Worm (Caenorhabditis elegans) whole organism, L2 larva: ENCODE measurements around the gene htp-2.

ENCODE experiments used
- F13H6.1 ChIP-seq: sonication (generic microtip); optimal IDR thresholded peaks from 2 replicates; lab custom pipeline; 2016; ENCODE audit warnings: missing genetic modification characterization, missing compliant biosample characterization
- Y55F3AM.14 ChIP-seq: fragments of 200-800 bp; sonication (Bioruptor generic); optimal IDR thresholded peaks from 2 replicates; lab custom pipeline; 2018; ENCODE audit warnings: mild to moderate bottlenecking, missing genetic modification characterization, missing compliant biosample characterization
- ZK546.5 ChIP-seq: sonication (generic microtip); optimal IDR thresholded peaks from 2 replicates; lab custom pipeline; 2017; ENCODE audit warnings: missing biosample characterization, missing genetic modification characterization
- aly-2 ChIP-seq: fragments of 150-350 bp; optimal IDR thresholded peaks from 2 replicates; lab custom pipeline; 2014; ENCODE audit warnings: missing biosample characterization, missing genetic modification characterization
- blmp-1 ChIP-seq: sonication (generic microtip); optimal IDR thresholded peaks from 2 replicates; lab custom pipeline; 2017; ENCODE audit warnings: missing genetic modification characterization, mild to moderate bottlenecking, missing compliant biosample characterization, antibody characterized with exemption, moderate library complexity; ENCODE audit not compliant: insufficient read depth
- crh-2 ChIP-seq: sonication (generic microtip); optimal IDR thresholded peaks from 2 replicates; lab custom pipeline; 2017; ENCODE audit warnings: missing biosample characterization, missing genetic modification characterization
- egl-27 ChIP-seq: sonication (generic microtip); optimal IDR thresholded peaks from 3 replicates; lab custom pipeline; 2017; ENCODE audit warnings: missing biosample characterization, missing genetic modification reagents, missing genetic modification characterization
- elt-3 ChIP-seq: sonication (generic microtip); optimal IDR thresholded peaks from 2 replicates; lab custom pipeline; 2017; ENCODE audit warnings: missing biosample characterization, missing genetic modification characterization
- fos-1 ChIP-seq: fragments of 150-350 bp; optimal IDR thresholded peaks from 2 replicates; lab custom pipeline; 2014; ENCODE audit warnings: missing biosample characterization, missing genetic modification characterization
- gmeb-1 ChIP-seq: fragments of 150-350 bp; optimal IDR thresholded peaks from 2 replicates; lab custom pipeline; 2014; ENCODE audit warnings: missing biosample characterization, missing genetic modification characterization
- lin-11 ChIP-seq: fragments of 150-350 bp; sonication (generic microtip); optimal IDR thresholded peaks from 2 replicates; lab custom pipeline; 2014; ENCODE audit warnings: missing biosample characterization, missing genetic modification characterization, inconsistent platforms, mixed read lengths
- lin-13 ChIP-seq: fragments of 150-350 bp; optimal IDR thresholded peaks from 2 replicates; lab custom pipeline; 2014; ENCODE audit warnings: missing biosample characterization, missing genetic modification reagents, missing genetic modification characterization
- lin-39 ChIP-seq: fragments of 150-350 bp; optimal IDR thresholded peaks from 2 replicates; lab custom pipeline; 2014; ENCODE audit warnings: missing biosample characterization, missing genetic modification reagents, missing genetic modification characterization
- lsy-2 ChIP-seq, 2 experiments: fragments of 150-350 bp in 1 of 2; sonication (generic microtip) in 1 of 2; optimal IDR thresholded peaks; 2 replicates each; lab custom pipeline; 2014 to 2017; ENCODE audit warnings: missing biosample characterization in 2 of 2, missing genetic modification characterization in 2 of 2
- mbf-1 ChIP-seq: sonication (generic microtip); optimal IDR thresholded peaks from 2 replicates; lab custom pipeline; 2017; ENCODE audit warnings: missing biosample characterization, missing genetic modification characterization
- nhr-11 ChIP-seq: fragments of 150-350 bp; optimal IDR thresholded peaks from 2 replicates; lab custom pipeline; 2014; ENCODE audit warnings: missing biosample characterization, missing genetic modification characterization
- nhr-12 ChIP-seq: fragments of 150-350 bp; optimal IDR thresholded peaks from 2 replicates; lab custom pipeline; 2014; ENCODE audit warnings: missing biosample characterization, missing genetic modification characterization
- nhr-21 ChIP-seq: fragments of 150-350 bp; optimal IDR thresholded peaks from 2 replicates; lab custom pipeline; 2014; ENCODE audit warnings: missing biosample characterization, missing genetic modification characterization
- nhr-25 ChIP-seq: fragments of 150-350 bp; sonication (generic microtip); optimal IDR thresholded peaks from 3 replicates; lab custom pipeline; 2014; ENCODE audit warnings: missing biosample characterization, missing genetic modification characterization
- nhr-77 ChIP-seq: fragments of 150-350 bp; optimal IDR thresholded peaks from 2 replicates; lab custom pipeline; 2014; ENCODE audit warnings: missing biosample characterization, missing genetic modification characterization
- peb-1 ChIP-seq: fragments of 150-350 bp; optimal IDR thresholded peaks from 2 replicates; lab custom pipeline; 2014; ENCODE audit warnings: missing biosample characterization, missing genetic modification characterization
- skn-1 ChIP-seq: sonication (generic microtip); optimal IDR thresholded peaks from 2 replicates; lab custom pipeline; 2017; ENCODE audit warnings: missing biosample characterization, missing genetic modification characterization
- sma-3 ChIP-seq: sonication (generic microtip); optimal IDR thresholded peaks from 2 replicates; lab custom pipeline; 2016; ENCODE audit warnings: missing genetic modification reagents, missing genetic modification characterization, missing compliant biosample characterization
- sma-9 ChIP-seq, 2 experiments: fragments of 150-350 bp in 1 of 2; sonication (generic microtip) in 1 of 2; optimal IDR thresholded peaks; 2 replicates each; lab custom pipeline; 2014 to 2016; ENCODE audit warnings: missing genetic modification characterization in 2 of 2, mild to moderate bottlenecking in 1 of 2, missing biosample characterization in 1 of 2, missing compliant biosample characterization in 1 of 2, missing genetic modification reagents in 1 of 2, moderate library complexity in 1 of 2
- unc-39 ChIP-seq: fragments of 150-350 bp; optimal IDR thresholded peaks from 2 replicates; lab custom pipeline; 2014; ENCODE audit warnings: missing biosample characterization, missing genetic modification characterization
- unc-55 ChIP-seq: fragments of 150-350 bp; sonication (generic microtip); optimal IDR thresholded peaks from 3 replicates; lab custom pipeline; 2014; ENCODE audit warnings: missing biosample characterization, missing genetic modification reagents, missing genetic modification characterization
- zag-1 ChIP-seq: fragments of 150-350 bp; optimal IDR thresholded peaks from 2 replicates; lab custom pipeline; 2014; ENCODE audit warnings: missing biosample characterization, missing genetic modification characterization
- ztf-1 ChIP-seq: fragments of 200-800 bp; sonication (Bioruptor generic); conservative IDR thresholded peaks from 2 replicates; pipeline ENCODE4 v1.3.6; 2022; ENCODE audit warnings: missing genetic modification characterization, missing compliant biosample characterization

Gene htp-2

DNA sequence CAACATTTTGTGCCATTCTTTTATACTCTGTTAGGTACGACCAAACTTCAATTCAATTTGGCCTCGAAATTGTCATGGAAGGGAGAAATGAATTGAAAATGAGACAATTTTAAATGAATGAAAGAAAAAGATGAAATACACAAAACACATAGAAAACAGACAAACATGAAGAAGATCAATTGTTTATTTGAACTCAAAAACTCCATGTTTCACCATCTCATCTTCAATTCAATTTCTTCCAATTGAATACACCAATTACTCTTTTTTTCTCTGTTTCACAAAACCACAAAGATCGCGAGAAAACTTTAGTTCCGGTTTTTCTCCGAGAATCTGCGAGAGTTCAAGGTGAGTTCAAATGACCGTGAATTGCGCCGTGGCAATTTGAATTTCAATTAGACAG lies 7.9 kb downstream of the htp-2 start:
- TF ChIP-seq nhr-12 (tag; lab: Kevin White, UChicago), result no peak
- TF ChIP-seq sma-9 (GFP tag; optimal IDR thresholded peaks at IDR 0.05; lab: Kevin White, UChicago), result peak; percentile 29
- TF ChIP-seq sma-9 (tag; optimal IDR thresholded peaks at IDR 0.05; lab: Kevin White, UChicago), result no peak
- peak; percentile 58 for TF ChIP-seq nhr-25 (tag; lab: Kevin White, UChicago)
- TF ChIP-seq unc-55 (GFP tag; lab: Kevin White, UChicago), result peak; percentile 57

DNA sequence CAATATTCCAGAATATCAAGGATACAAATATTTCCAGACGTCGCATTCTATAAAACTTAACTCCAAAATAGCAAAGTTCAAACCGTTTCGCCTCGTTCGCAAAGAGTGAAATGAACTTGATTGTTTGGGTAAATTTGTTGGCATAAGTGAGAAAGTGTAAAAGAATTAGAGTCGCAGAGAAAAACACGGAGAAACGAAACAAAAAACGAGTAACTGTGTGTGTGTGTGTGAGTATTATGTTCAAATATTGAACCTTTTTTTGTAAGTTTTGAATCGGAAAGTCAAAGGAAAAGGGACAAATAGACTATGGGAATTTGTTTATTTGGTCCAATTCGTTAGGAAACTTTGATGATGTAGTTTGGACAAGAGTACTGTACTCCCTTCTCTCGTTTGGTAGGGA lies 12.3 kb downstream of the htp-2 start, which contains the start of gene acp-7:
acp-7 (minus strand) TSS at position 101 of the 400 bp plus-strand sequence.
- TF ChIP-seq unc-39, result no peak
- no peak for TF ChIP-seq lin-11
- no peak for TF ChIP-seq lin-39
- TF ChIP-seq mbf-1 (tag; lab: Kevin White, UChicago), result no peak
- TF ChIP-seq fos-1 (tag; lab: Kevin White, UChicago), result no peak
- no peak for TF ChIP-seq lsy-2 (tag; optimal IDR thresholded peaks at IDR 0.05; lab: Kevin White, UChicago)
- TF ChIP-seq gmeb-1 (tag; lab: Kevin White, UChicago), result no peak
- no peak for TF ChIP-seq ZK546.5 (tag; lab: Kevin White, UChicago)

DNA sequence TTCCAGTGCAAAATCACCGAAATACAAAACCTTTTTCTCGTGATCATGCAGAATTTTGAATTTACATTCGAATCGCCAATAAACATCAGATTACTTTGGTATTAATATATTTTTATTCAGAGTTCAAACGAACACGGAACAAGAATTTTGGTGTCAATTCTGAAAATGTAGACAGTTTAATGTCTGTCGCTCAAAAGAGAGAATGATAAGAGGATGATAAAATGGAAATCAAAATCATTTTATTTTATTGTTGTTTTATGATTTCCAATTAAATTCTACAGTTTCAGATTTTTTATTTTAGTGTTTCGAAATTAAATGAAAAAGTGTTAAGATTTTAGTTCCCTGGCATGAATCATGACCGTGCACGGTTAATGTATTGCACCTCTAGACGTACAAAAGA lies 13.1 kb downstream of the htp-2 start:
- TF ChIP-seq ztf-1 (no peak), fos-1 (tag; lab: Kevin White, UChicago) (peak; percentile 52)

DNA sequence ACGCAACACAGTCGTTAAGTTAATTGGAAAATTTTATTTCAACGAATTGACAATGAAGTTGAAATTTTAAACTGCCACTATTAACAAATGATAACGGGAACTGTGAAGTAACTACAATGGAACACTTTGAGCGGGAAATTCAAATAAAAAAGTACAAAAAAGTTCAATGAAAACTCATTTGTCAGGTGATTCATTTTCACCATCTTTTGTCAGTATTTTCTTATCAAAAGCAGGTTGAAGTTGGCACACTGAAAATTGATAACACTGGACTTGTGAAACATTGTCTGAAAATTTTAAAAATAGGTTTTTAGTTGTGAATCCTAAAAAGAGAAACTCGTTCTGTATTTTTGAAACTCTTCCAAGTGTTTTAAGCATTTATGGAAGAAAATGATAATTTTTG lies 14.1 kb downstream of the htp-2 start:
- TF ChIP-seq lsy-2 (tag; optimal IDR thresholded peaks at IDR 0.05; lab: Kevin White, UChicago) (no peak), gmeb-1 (tag; lab: Kevin White, UChicago) (peak; percentile 33), ZK546.5 (tag; lab: Kevin White, UChicago) (no peak), crh-2 (tag; lab: Kevin White, UChicago) (peak; percentile 19), unc-39 (no peak), blmp-1 (tag; lab: Kevin White, UChicago) (no peak), fos-1 (tag; lab: Kevin White, UChicago) (peak; percentile 88), zag-1 (tag; lab: Kevin White, UChicago) (no peak), sma-9 (GFP tag; optimal IDR thresholded peaks at IDR 0.05; lab: Kevin White, UChicago) (peak; percentile 21), sma-9 (tag; optimal IDR thresholded peaks at IDR 0.05; lab: Kevin White, UChicago) (no peak), peb-1 (tag; lab: Kevin White, UChicago) (no peak)
- TF ChIP-seq, all 48 proteins: peak for 4

DNA sequence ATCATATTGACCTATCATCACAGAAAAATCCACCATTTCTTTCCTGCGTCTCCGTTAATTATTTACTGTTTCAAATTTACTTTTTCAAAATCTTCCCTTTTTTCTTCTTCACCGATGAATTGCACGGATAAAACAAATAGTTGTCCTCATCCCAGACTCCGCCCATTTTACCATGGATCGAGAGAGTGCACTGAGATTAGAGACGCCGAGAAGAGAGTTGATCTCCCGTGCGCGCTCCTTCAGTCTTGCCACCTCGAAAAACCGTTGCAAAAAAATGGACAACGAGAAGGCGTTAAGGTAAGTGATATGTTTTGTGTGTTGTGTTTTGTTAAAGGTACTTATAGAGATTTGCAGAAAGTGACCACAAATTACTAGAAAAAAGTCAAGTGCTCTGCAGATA lies 18.7 kb downstream of the htp-2 start, which contains the start of gene dlc-5:
dlc-5 (plus strand) TSS at position 154 of the 400 bp plus-strand sequence.
- TF ChIP-seq egl-27 (tag; lab: Kevin White, UChicago), result no peak
- no peak for TF ChIP-seq fos-1 (tag; lab: Kevin White, UChicago)
- no peak for TF ChIP-seq nhr-11 (tag; lab: Kevin White, UChicago)
- TF ChIP-seq skn-1 (tag; lab: Kevin White, UChicago), result no peak
- no peak for TF ChIP-seq sma-3
- TF ChIP-seq aly-2, result no peak
- no peak for TF ChIP-seq Y55F3AM.14 (GFP tag; lab: Kevin White, UChicago)
- no peak for TF ChIP-seq sma-9 (GFP tag; optimal IDR thresholded peaks at IDR 0.05; lab: Kevin White, UChicago)
- no peak for TF ChIP-seq sma-9 (tag; optimal IDR thresholded peaks at IDR 0.05; lab: Kevin White, UChicago)

DNA sequence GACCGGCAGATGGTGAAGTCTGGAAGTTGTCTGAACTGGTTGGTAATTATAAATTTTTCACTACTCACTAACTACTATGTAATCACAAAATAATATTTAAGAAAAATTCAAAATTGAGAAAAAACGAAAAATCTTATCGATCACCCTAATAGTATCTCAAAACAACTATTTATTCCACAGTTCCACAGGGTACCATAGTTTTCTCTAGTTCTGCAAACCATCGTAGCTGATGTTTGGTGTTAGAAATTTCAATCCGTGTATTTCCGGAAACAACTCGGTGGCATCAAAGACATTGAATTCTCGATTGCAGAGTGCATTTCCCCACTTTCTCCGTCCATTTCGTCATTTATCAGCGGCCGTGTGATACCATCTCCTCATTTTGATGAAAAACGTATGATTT lies 22.3 kb downstream of the htp-2 start, which contains the start of gene Y73B6BL.31:
Y73B6BL.31 (plus strand) TSS at position 301 of the 400 bp plus-strand sequence.
- no peak for TF ChIP-seq nhr-21 (tag; lab: Kevin White, UChicago)
- no peak for TF ChIP-seq lin-13 (GFP tag; lab: Kevin White, UChicago)
- no peak for TF ChIP-seq fos-1 (tag; lab: Kevin White, UChicago)
- no peak for TF ChIP-seq blmp-1 (tag; lab: Kevin White, UChicago)
- no peak for TF ChIP-seq elt-3 (tag; lab: Kevin White, UChicago)
- no peak for TF ChIP-seq F13H6.1 (tag; lab: Kevin White, UChicago)
- no peak for TF ChIP-seq nhr-25 (tag; lab: Kevin White, UChicago)
- no peak for TF ChIP-seq unc-55 (GFP tag; lab: Kevin White, UChicago)
- no peak for TF ChIP-seq lsy-2 (tag; optimal IDR thresholded peaks at IDR 0.05; lab: Kevin White, UChicago)
- no peak for TF ChIP-seq nhr-77 (tag; lab: Kevin White, UChicago)
